1 fruit fly cellular context compared by ENCODE assay signal in genomic region chr3R:9793018-9793417, dm6.
TF ChIP-seq lines count a peak whose summit lies in the region.

CG8516 (plus strand) TSS chr3R:9793295.

TF ChIP-seq in whole organism, embryonic, 481 proteins besides CTCF, POLR2A, EP300 and RAD21 (continued from another document):
- no peak for TF ChIP-seq NK7.1 (GFP tag; optimal IDR thresholded peaks at IDR 0.05; lab: Kevin White, UChicago)
- TF ChIP-seq Opbp (GFP tag; IDR thresholded peaks at IDR 0.05; lab: Robert Waterston, UW; ENCODE audit: partially characterized antibody): no peak
- no peak for TF ChIP-seq Fer1 (GFP tag; optimal IDR thresholded peaks at IDR 0.05; lab: Kevin White, UChicago)
- no peak for TF ChIP-seq corto (GFP tag; optimal IDR thresholded peaks at IDR 0.05; lab: Kevin White, UChicago)
- no peak for TF ChIP-seq hb (GFP tag; IDR thresholded peaks at IDR 0.05; lab: Robert Waterston, UW; ENCODE audit: partially characterized antibody)
- TF ChIP-seq dm (GFP tag; optimal IDR thresholded peaks at IDR 0.05; lab: Kevin White, UChicago): no peak
- TF ChIP-seq CG4282 (GFP tag; optimal IDR thresholded peaks at IDR 0.05; lab: Kevin White, UChicago): no peak
- TF ChIP-seq hth (optimal IDR thresholded peaks at IDR 0.05; lab: Kevin White, UChicago): no peak
- TF ChIP-seq Dek (tag; optimal IDR thresholded peaks at IDR 0.05; lab: Kevin White, UChicago): peak; percentile 30
- no peak for TF ChIP-seq slou (GFP tag; optimal IDR thresholded peaks at IDR 0.05; lab: Kevin White, UChicago)
- TF ChIP-seq Spps (tag; optimal IDR thresholded peaks at IDR 0.05; lab: Kevin White, UChicago): no peak
- TF ChIP-seq Bgb (GFP tag; IDR thresholded peaks at IDR 0.05; lab: Robert Waterston, UW; ENCODE audit: partially characterized antibody): no peak
- peak; percentile 12 for TF ChIP-seq CG34376 (GFP tag; optimal IDR thresholded peaks at IDR 0.05; lab: Kevin White, UChicago)
- no peak for TF ChIP-seq pita (GFP tag; optimal IDR thresholded peaks at IDR 0.05; lab: Kevin White, UChicago)
- TF ChIP-seq ap (GFP tag; IDR thresholded peaks at IDR 0.05; lab: Robert Waterston, UW): no peak
- TF ChIP-seq Fer2 (tag; optimal IDR thresholded peaks at IDR 0.05; lab: Kevin White, UChicago): no peak
- TF ChIP-seq pzg (GFP tag; optimal IDR thresholded peaks at IDR 0.05; lab: Kevin White, UChicago): peak; percentile 83
- TF ChIP-seq nmo (GFP tag; optimal IDR thresholded peaks at IDR 0.05; lab: Kevin White, UChicago): peak; percentile 36
- TF ChIP-seq CG17912 (GFP tag; optimal IDR thresholded peaks at IDR 0.05; lab: Kevin White, UChicago): peak; percentile 0
- no peak for TF ChIP-seq CG13296 (GFP tag; optimal IDR thresholded peaks at IDR 0.05; lab: Kevin White, UChicago)
- peak; percentile 30 for TF ChIP-seq CG2712 (tag; optimal IDR thresholded peaks at IDR 0.05; lab: Kevin White, UChicago)
- TF ChIP-seq lilli (GFP tag; optimal IDR thresholded peaks at IDR 0.05; lab: Kevin White, UChicago): peak; percentile 19
- no peak for TF ChIP-seq caup (GFP tag; optimal IDR thresholded peaks at IDR 0.05; lab: Kevin White, UChicago; ENCODE audit: severe bottlenecking)
- TF ChIP-seq pan (optimal IDR thresholded peaks at IDR 0.05; lab: Kevin White, UChicago): no peak
- no peak for TF ChIP-seq pan (GFP tag; optimal IDR thresholded peaks at IDR 0.05 in 1 of 2, IDR thresholded peaks at IDR 0.05 in 1 of 2)
- TF ChIP-seq crc (GFP tag; optimal IDR thresholded peaks at IDR 0.05; lab: Kevin White, UChicago): no peak
- no peak for TF ChIP-seq Eip74EF (GFP tag; optimal IDR thresholded peaks at IDR 0.05; lab: Kevin White, UChicago)
- no peak for TF ChIP-seq danr (GFP tag; IDR thresholded peaks at IDR 0.05; lab: Robert Waterston, UW)
- TF ChIP-seq Dip2 (GFP tag; IDR thresholded peaks at IDR 0.05; lab: Robert Waterston, UW): no peak
- TF ChIP-seq CG31441 (GFP tag; IDR thresholded peaks at IDR 0.05; lab: Robert Waterston, UW): no peak
- TF ChIP-seq CG32772 (GFP tag; IDR thresholded peaks at IDR 0.05; lab: Robert Waterston, UW): 0 out of 2 replicates have a peak, but pooled peaks have one; percentile 24
- no peak for TF ChIP-seq repo (GFP tag; optimal IDR thresholded peaks at IDR 0.05; lab: Kevin White, UChicago)
- TF ChIP-seq fru (optimal IDR thresholded peaks at IDR 0.05; lab: Kevin White, UChicago): no peak
- TF ChIP-seq chinmo (GFP tag; IDR thresholded peaks at IDR 0.05; lab: Robert Waterston, UW; ENCODE audit: partially characterized antibody): no peak
- no peak for TF ChIP-seq CG14667 (GFP tag; IDR thresholded peaks at IDR 0.05; lab: Robert Waterston, UW)
- no peak for TF ChIP-seq hkb (optimal IDR thresholded peaks at IDR 0.05; lab: Kevin White, UChicago)
- peak; percentile 24; the same call in 1 of the 2 replicates for TF ChIP-seq hkb (GFP tag; IDR thresholded peaks at IDR 0.05; lab: Robert Waterston, UW)
- peak; percentile 34; the same call in 1 of the 2 replicates for TF ChIP-seq CG32532 (GFP tag; IDR thresholded peaks at IDR 0.05; lab: Robert Waterston, UW)
- peak; percentile 70 for TF ChIP-seq Med (GFP tag; lab: Kevin White, UChicago)
- TF ChIP-seq CG17612 (GFP tag; IDR thresholded peaks at IDR 0.05; lab: Robert Waterston, UW): no peak
- peak; percentile 42 for TF ChIP-seq phol (tag; optimal IDR thresholded peaks at IDR 0.05; lab: Kevin White, UChicago)
- TF ChIP-seq CG5245 (GFP tag; optimal IDR thresholded peaks at IDR 0.05; lab: Kevin White, UChicago): no peak
- TF ChIP-seq CG6683 (GFP tag; optimal IDR thresholded peaks at IDR 0.05; lab: Kevin White, UChicago): no peak
- peak; percentile 49 for TF ChIP-seq E2f2 (GFP tag; IDR thresholded peaks at IDR 0.05; lab: Robert Waterston, UW)
- no peak for TF ChIP-seq CG10979 (tag; optimal IDR thresholded peaks at IDR 0.05; lab: Kevin White, UChicago)
- TF ChIP-seq sim (GFP tag; IDR thresholded peaks at IDR 0.05; lab: Robert Waterston, UW): no peak
- no peak for TF ChIP-seq CG2889 (GFP tag; IDR thresholded peaks at IDR 0.05; lab: Robert Waterston, UW)
- no peak for TF ChIP-seq CHES-1-like (GFP tag; optimal IDR thresholded peaks at IDR 0.05; lab: Kevin White, UChicago)
- TF ChIP-seq stwl (tag; optimal IDR thresholded peaks at IDR 0.05; lab: Kevin White, UChicago): peak; percentile 81
- TF ChIP-seq Drgx (GFP tag; IDR thresholded peaks at IDR 0.05; lab: Robert Waterston, UW): 0 out of 2 replicates have a peak, but pooled peaks have one; percentile 11
- no peak for TF ChIP-seq CG10366 (GFP tag; IDR thresholded peaks at IDR 0.05; lab: Robert Waterston, UW)
- no peak for TF ChIP-seq abd-A (tag; optimal IDR thresholded peaks at IDR 0.05; lab: Kevin White, UChicago)
- no peak for TF ChIP-seq CG12104 (GFP tag; optimal IDR thresholded peaks at IDR 0.05; lab: Kevin White, UChicago)
- TF ChIP-seq CG10654 (GFP tag; optimal IDR thresholded peaks at IDR 0.05; lab: Kevin White, UChicago): no peak
- TF ChIP-seq PHDP (tag; optimal IDR thresholded peaks at IDR 0.05; lab: Kevin White, UChicago): peak; percentile 6
- no peak for TF ChIP-seq zf30C (GFP tag; optimal IDR thresholded peaks at IDR 0.05; lab: Kevin White, UChicago)
- TF ChIP-seq Dip3 (GFP tag; optimal IDR thresholded peaks at IDR 0.05; lab: Kevin White, UChicago): no peak
- no peak for TF ChIP-seq CG18599 (GFP tag; optimal IDR thresholded peaks at IDR 0.05; lab: Kevin White, UChicago)
- TF ChIP-seq tap (tag; optimal IDR thresholded peaks at IDR 0.05; lab: Kevin White, UChicago): no peak
- TF ChIP-seq Sry-β (GFP tag; optimal IDR thresholded peaks at IDR 0.05; lab: Kevin White, UChicago): peak; percentile 80
- no peak for TF ChIP-seq grn (GFP tag; optimal IDR thresholded peaks at IDR 0.05; lab: Kevin White, UChicago)
- peak in 1 of 2 experiments; percentile 53 for TF ChIP-seq Pdp1 (GFP tag; optimal IDR thresholded peaks at IDR 0.05; lab: Kevin White, UChicago)
- TF ChIP-seq tup (GFP tag; optimal IDR thresholded peaks at IDR 0.05; lab: Kevin White, UChicago): no peak
- no peak for TF ChIP-seq Deaf1 (tag; optimal IDR thresholded peaks at IDR 0.05; lab: Kevin White, UChicago)
- TF ChIP-seq BEAF-32 (GFP tag; optimal IDR thresholded peaks at IDR 0.05; lab: Kevin White, UChicago): peak; percentile 41
- no peak for TF ChIP-seq HLH4C (GFP tag; IDR thresholded peaks at IDR 0.05; lab: Robert Waterston, UW; ENCODE audit: partially characterized antibody)
- peak; percentile 17 for TF ChIP-seq CG10462 (GFP tag; optimal IDR thresholded peaks at IDR 0.05; lab: Kevin White, UChicago)
- TF ChIP-seq bowl (GFP tag; IDR thresholded peaks at IDR 0.05; lab: Robert Waterston, UW): 0 out of 2 replicates have a peak, but pooled peaks have one; percentile 39
- TF ChIP-seq her (GFP tag; optimal IDR thresholded peaks at IDR 0.05; lab: Kevin White, UChicago): no peak
- TF ChIP-seq sens (GFP tag; lab: Kevin White, UChicago): peak; percentile 68
- no peak for TF ChIP-seq Scr (GFP tag; IDR thresholded peaks at IDR 0.05; lab: Robert Waterston, UW; ENCODE audit: partially characterized antibody)
- TF ChIP-seq trem (tag; optimal IDR thresholded peaks at IDR 0.05; lab: Kevin White, UChicago): peak; percentile 60
- no peak for TF ChIP-seq NfI (GFP tag; optimal IDR thresholded peaks at IDR 0.05; lab: Kevin White, UChicago)
- peak; percentile 36 for TF ChIP-seq CG17328 (GFP tag; IDR thresholded peaks at IDR 0.05; lab: Robert Waterston, UW)
- TF ChIP-seq CG8478 (optimal IDR thresholded peaks at IDR 0.05; lab: Kevin White, UChicago): no peak
